Worm (Caenorhabditis elegans) whole organism, young adult: ENCODE data around the gene F19H6.6.

Source experiments
- B0336.3 ChIP-seq: fragments of 200-800 bp; sonication (Bioruptor generic); IDR thresholded peaks from 2 replicates; pipeline ENCODE4 v1.3.6; 2022; ENCODE audit warnings: missing genetic modification characterization, missing compliant biosample characterization
- C06A6.2 ChIP-seq: fragments of 200-800 bp; sonication (Bioruptor generic); conservative IDR thresholded peaks from 2 replicates; pipeline ENCODE4 v1.3.6; 2022; ENCODE audit warnings: missing genetic modification characterization, missing compliant biosample characterization
- F37B4.10 ChIP-seq: fragments of 200-800 bp; sonication (Bioruptor generic); IDR thresholded peaks from 2 replicates; pipeline ENCODE4 v1.3.6; 2022; ENCODE audit warnings: missing genetic modification characterization, missing compliant biosample characterization
- F49E8.2 ChIP-seq: sonication (generic microtip); optimal IDR thresholded peaks from 3 replicates; lab custom pipeline; 2017; ENCODE audit warnings: missing genetic modification characterization, mild to moderate bottlenecking, missing compliant biosample characterization, antibody characterized with exemption, moderate library complexity; ENCODE audit not compliant: insufficient read depth
- F57C9.4 ChIP-seq: sonication (generic microtip); optimal IDR thresholded peaks from 2 replicates; lab custom pipeline; 2017; ENCODE audit warnings: mild to moderate bottlenecking, missing genetic modification characterization, missing compliant biosample characterization
- K11D2.4 ChIP-seq: fragments of 200-800 bp; sonication (Bioruptor generic); IDR thresholded peaks from 2 replicates; pipeline ENCODE4 v1.3.6; 2022; ENCODE audit warnings: missing genetic modification reagents, missing genetic modification characterization, missing compliant biosample characterization
- Y53F4B.3 ChIP-seq: fragments of 200-800 bp; sonication (Bioruptor generic); IDR thresholded peaks from 2 replicates; pipeline ENCODE4 v1.3.6; 2022; ENCODE audit warnings: missing genetic modification reagents, missing genetic modification characterization, missing compliant biosample characterization
- Y79H2A.3 ChIP-seq: fragments of 200-800 bp; sonication (Bioruptor generic); conservative IDR thresholded peaks from 2 replicates; pipeline ENCODE4 v1.3.6; 2022; ENCODE audit warnings: missing genetic modification reagents, missing genetic modification characterization, missing compliant biosample characterization
- ZK185.1 ChIP-seq: sonication (generic microtip); optimal IDR thresholded peaks from 2 replicates; lab custom pipeline; 2016; ENCODE audit warnings: mild to moderate bottlenecking, missing genetic modification characterization, missing compliant biosample characterization; ENCODE audit not compliant: poor library complexity, severe bottlenecking
- akir-1 ChIP-seq: fragments of 200-800 bp; sonication (Bioruptor generic); optimal IDR thresholded peaks from 2 replicates; lab custom pipeline; 2018; ENCODE audit warnings: mild to moderate bottlenecking, missing genetic modification characterization, moderate library complexity, missing compliant biosample characterization
- aptf-2 ChIP-seq: fragments of 200-800 bp; sonication (Bioruptor generic); conservative IDR thresholded peaks from 2 replicates; pipeline ENCODE4 v1.3.6; 2022; ENCODE audit warnings: missing genetic modification reagents, missing genetic modification characterization, missing compliant biosample characterization
- attf-3 ChIP-seq: fragments of 200-800 bp; sonication (Bioruptor generic); conservative IDR thresholded peaks from 2 replicates; pipeline ENCODE4 v1.3.6; 2022; ENCODE audit warnings: missing genetic modification reagents, missing genetic modification characterization, missing compliant biosample characterization
- bed-2 ChIP-seq: fragments of 200-800 bp; sonication (Bioruptor generic); IDR thresholded peaks from 2 replicates; pipeline ENCODE4 v1.3.6; 2022; ENCODE audit warnings: missing genetic modification reagents, missing genetic modification characterization, missing compliant biosample characterization
- ccch-3 ChIP-seq: fragments of 200-800 bp; sonication (Bioruptor generic); optimal IDR thresholded peaks from 2 replicates; lab custom pipeline; 2018; ENCODE audit warnings: mild to moderate bottlenecking, missing genetic modification characterization, missing compliant biosample characterization
- ceh-100 ChIP-seq: fragments of 200-800 bp; sonication (Bioruptor generic); IDR thresholded peaks from 2 replicates; pipeline ENCODE4 v1.3.6; 2022; ENCODE audit warnings: missing genetic modification reagents, missing genetic modification characterization, missing compliant biosample characterization
- ceh-27 ChIP-seq: fragments of 200-800 bp; sonication (Bioruptor generic); optimal IDR thresholded peaks from 2 replicates; lab custom pipeline; 2018; ENCODE audit warnings: mild to moderate bottlenecking, missing genetic modification characterization, moderate library complexity, missing compliant biosample characterization
- ceh-58 ChIP-seq: fragments of 200-800 bp; sonication (Bioruptor generic); IDR thresholded peaks from 2 replicates; pipeline ENCODE4 v1.3.6; 2022; ENCODE audit warnings: missing genetic modification characterization, missing compliant biosample characterization
- chd-7 ChIP-seq: sonication (generic microtip); optimal IDR thresholded peaks from 2 replicates; lab custom pipeline; 2016; ENCODE audit warnings: mild to moderate bottlenecking, missing genetic modification characterization, moderate library complexity, missing compliant biosample characterization
- dox-1 ChIP-seq: fragments of 200-800 bp; sonication (Bioruptor generic); IDR thresholded peaks from 2 replicates; pipeline ENCODE4 v1.3.6; 2022; ENCODE audit warnings: missing genetic modification reagents, missing genetic modification characterization, missing compliant biosample characterization
- dpl-1 ChIP-seq: fragments of 150-350 bp; optimal IDR thresholded peaks from 2 replicates; lab custom pipeline; 2014; ENCODE audit warnings: missing biosample characterization, missing genetic modification reagents, missing genetic modification characterization
- egl-44 ChIP-seq: fragments of 200-800 bp; sonication (Bioruptor generic); IDR thresholded peaks from 2 replicates; pipeline ENCODE4 v1.3.6; 2022; ENCODE audit warnings: missing genetic modification reagents, missing genetic modification characterization, missing compliant biosample characterization
- ets-4 ChIP-seq: fragments of 200-800 bp; sonication (Bioruptor generic); optimal IDR thresholded peaks from 2 replicates; lab custom pipeline; 2018; ENCODE audit warnings: mild to moderate bottlenecking, missing genetic modification characterization, missing compliant biosample characterization
- him-1 ChIP-seq: sonication (generic microtip); optimal IDR thresholded peaks from 2 replicates; lab custom pipeline; 2016; ENCODE audit warnings: missing genotype, missing genetic modification reagents, missing genetic modification characterization, missing compliant biosample characterization
- hmg-1.2 ChIP-seq: fragments of 200-800 bp; sonication (Bioruptor generic); IDR thresholded peaks from 2 replicates; pipeline ENCODE4 v1.3.6; 2022; ENCODE audit warnings: missing genetic modification reagents, missing genetic modification characterization, missing compliant biosample characterization
- hrde-1 ChIP-seq: sonication (generic microtip); optimal IDR thresholded peaks from 2 replicates; lab custom pipeline; 2016; ENCODE audit warnings: missing genetic modification characterization, mild to moderate bottlenecking, missing compliant biosample characterization, moderate library complexity, missing genotype, missing genetic modification reagents, borderline replicate concordance
- lir-1 ChIP-seq: fragments of 200-800 bp; sonication (Bioruptor generic); conservative IDR thresholded peaks from 2 replicates; pipeline ENCODE4 v1.3.6; 2022; ENCODE audit warnings: missing genetic modification reagents, missing genetic modification characterization, missing compliant biosample characterization
- madf-6 ChIP-seq: fragments of 200-800 bp; sonication (Bioruptor generic); IDR thresholded peaks from 2 replicates; pipeline ENCODE4 v1.3.6; 2022; ENCODE audit warnings: missing genetic modification reagents, missing genetic modification characterization, missing compliant biosample characterization
- madf-8 ChIP-seq: fragments of 200-800 bp; sonication (Bioruptor generic); conservative IDR thresholded peaks from 2 replicates; pipeline ENCODE4 v1.3.6; 2022; ENCODE audit warnings: missing genetic modification reagents, missing genetic modification characterization, missing compliant biosample characterization
- mes-4 ChIP-seq: sonication (generic microtip); optimal IDR thresholded peaks from 2 replicates; lab custom pipeline; 2016; ENCODE audit warnings: missing genotype, missing genetic modification characterization, missing compliant biosample characterization
- nfya-1 ChIP-seq: sonication (generic microtip); optimal IDR thresholded peaks from 2 replicates; lab custom pipeline; 2017; ENCODE audit warnings: antibody characterized with exemption, missing compliant biosample characterization, missing genetic modification characterization, borderline replicate concordance; ENCODE audit not compliant: insufficient read depth
- nfyb-1 ChIP-seq: fragments of 200-800 bp; sonication (Bioruptor generic); IDR thresholded peaks from 2 replicates; pipeline ENCODE4 v1.3.6; 2022; ENCODE audit warnings: missing genetic modification reagents, missing genetic modification characterization, missing compliant biosample characterization
- sptf-2 ChIP-seq: fragments of 200-800 bp; sonication (Bioruptor generic); optimal IDR thresholded peaks from 2 replicates; lab custom pipeline; 2018; ENCODE audit warnings: mild to moderate bottlenecking, missing genetic modification characterization, missing compliant biosample characterization
- tbx-9 ChIP-seq: sonication (generic microtip); optimal IDR thresholded peaks from 2 replicates; lab custom pipeline; 2016; ENCODE audit warnings: borderline replicate concordance, missing genetic modification characterization, inconsistent platforms, missing compliant biosample characterization
- unc-62 ChIP-seq: fragments of 150-350 bp; optimal IDR thresholded peaks from 2 replicates; lab custom pipeline; 2014; ENCODE audit warnings: missing biosample characterization, missing genetic modification reagents, missing genetic modification characterization
- ztf-18 ChIP-seq: sonication (generic microtip); optimal IDR thresholded peaks from 2 replicates; lab custom pipeline; 2016; ENCODE audit warnings: missing genotype, mild to moderate bottlenecking, missing genetic modification characterization, missing compliant biosample characterization
- ztf-25 ChIP-seq: fragments of 200-800 bp; sonication (Bioruptor generic); IDR thresholded peaks from 2 replicates; pipeline ENCODE4 v1.3.6; 2022; ENCODE audit warnings: missing genetic modification reagents, missing genetic modification characterization, missing compliant biosample characterization
- ztf-28 ChIP-seq: fragments of 200-800 bp; sonication (Bioruptor generic); IDR thresholded peaks from 2 replicates; pipeline ENCODE4 v1.3.6; 2022; ENCODE audit warnings: missing genetic modification reagents, missing genetic modification characterization, missing compliant biosample characterization
- ztf-3 ChIP-seq: fragments of 200-800 bp; sonication (Bioruptor generic); optimal IDR thresholded peaks from 2 replicates; lab custom pipeline; 2018; ENCODE audit warnings: mild to moderate bottlenecking, missing genetic modification characterization, missing compliant biosample characterization

Gene F19H6.6

DNA sequence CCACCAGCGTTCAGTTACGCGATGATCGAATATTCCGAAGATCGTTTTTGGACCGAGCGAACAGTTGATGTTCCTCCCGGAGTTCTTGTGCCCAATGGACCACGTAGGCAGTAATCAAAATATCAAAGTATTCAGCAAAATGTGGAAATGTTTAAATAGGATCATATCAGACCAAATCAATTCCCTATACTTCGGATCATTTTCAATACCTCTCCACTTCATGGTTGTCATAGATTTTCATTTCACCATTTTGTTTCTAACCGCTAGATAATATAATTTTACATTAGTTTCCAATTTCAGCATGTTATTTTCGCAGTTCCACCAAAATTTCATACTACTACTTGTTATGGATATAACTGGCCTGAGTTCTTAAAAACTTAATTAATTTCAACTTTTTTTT is 43.1 kb upstream of the F19H6.6 start:
- TF ChIP-seq nfya-1 (tag; lab: Kevin White, UChicago): no peak
- TF ChIP-seq attf-3: no peak
- TF ChIP-seq ceh-100: no peak
- TF ChIP-seq ceh-58 (GFP tag; lab: Robert Waterston, UW): no peak
- no peak for TF ChIP-seq B0336.3
- TF ChIP-seq him-1 (tag; lab: Kevin White, UChicago): no peak
- no peak for TF ChIP-seq lir-1 (GFP tag; lab: Robert Waterston, UW)
- TF ChIP-seq C06A6.2 (GFP tag; lab: Robert Waterston, UW): no peak
- no peak for TF ChIP-seq ztf-25 (GFP tag; lab: Robert Waterston, UW)
- TF ChIP-seq ztf-3 (GFP tag; lab: Kevin White, UChicago): no peak
- no peak for TF ChIP-seq sptf-2
- TF ChIP-seq akir-1: no peak
- TF ChIP-seq Y53F4B.3 (GFP tag; lab: Robert Waterston, UW): no peak
- no peak for TF ChIP-seq ztf-28 (GFP tag; lab: Robert Waterston, UW)
- TF ChIP-seq dox-1: no peak
- no peak for TF ChIP-seq ZK185.1 (tag; lab: Kevin White, UChicago)

DNA sequence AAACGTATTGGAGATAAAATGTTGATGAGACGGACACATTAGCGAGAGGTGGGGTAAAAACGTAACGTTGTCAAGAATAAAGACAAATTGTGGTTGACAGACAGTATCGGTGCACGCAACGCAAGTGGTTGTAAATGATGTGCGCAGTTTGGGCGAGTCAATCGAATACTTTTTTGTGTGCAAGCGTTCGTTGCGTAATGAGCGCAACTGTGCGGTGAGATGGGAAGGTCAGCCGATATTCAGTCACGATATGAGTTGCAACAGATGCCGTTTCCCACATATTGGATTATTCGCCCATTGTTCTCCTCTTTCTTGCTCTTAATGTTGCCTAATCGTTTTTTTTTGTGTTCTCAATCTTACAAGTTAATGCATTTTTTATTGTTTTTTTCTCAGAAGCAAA is 39.9 kb upstream of the F19H6.6 start, which contains the start of gene ceh-40:
TSS of gene ceh-40 (minus strand) at position 41 of the 400 bp plus-strand sequence.
- TF ChIP-seq F49E8.2 (tag; lab: Kevin White, UChicago) (no peak), unc-62 (GFP tag; lab: Kevin White, UChicago) (peak; percentile 5)

DNA sequence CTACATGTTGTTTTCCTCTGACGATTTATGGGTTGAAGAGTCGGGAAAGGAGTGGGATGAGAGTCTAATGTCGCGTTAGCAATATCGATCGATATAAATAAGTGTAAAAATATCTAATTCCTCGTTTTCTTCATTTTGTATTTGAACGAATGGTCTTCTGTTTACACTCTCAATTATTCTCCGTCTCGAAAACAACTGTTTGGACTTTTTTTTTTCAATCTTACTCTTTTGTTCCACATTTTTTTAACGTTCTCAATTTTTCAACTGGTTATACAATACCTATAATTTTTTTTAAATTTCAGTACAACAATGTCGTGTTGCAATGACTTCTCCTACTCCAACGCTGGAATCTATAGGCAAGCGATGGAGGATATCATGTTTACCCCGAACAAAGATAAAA is 39.3 kb upstream of the F19H6.6 start, which contains the start of gene F17A2.13:
TSS of gene F17A2.13 (plus strand) at position 301 of the 400 bp plus-strand sequence.
- TF ChIP-seq mes-4 (tag; lab: Kevin White, UChicago) (no peak), madf-8 (GFP tag; lab: Robert Waterston, UW) (no peak), Y79H2A.3 (GFP tag; lab: Robert Waterston, UW) (no peak), bed-2 (no peak), hrde-1 (tag; lab: Kevin White, UChicago) (no peak), ceh-27 (GFP tag; lab: Kevin White, UChicago) (no peak), K11D2.4 (GFP tag; lab: Robert Waterston, UW) (no peak), aptf-2 (GFP tag; lab: Robert Waterston, UW) (no peak), tbx-9 (tag; lab: Kevin White, UChicago) (no peak), ccch-3 (no peak), ets-4 (GFP tag; lab: Kevin White, UChicago) (no peak), chd-7 (no peak)

DNA sequence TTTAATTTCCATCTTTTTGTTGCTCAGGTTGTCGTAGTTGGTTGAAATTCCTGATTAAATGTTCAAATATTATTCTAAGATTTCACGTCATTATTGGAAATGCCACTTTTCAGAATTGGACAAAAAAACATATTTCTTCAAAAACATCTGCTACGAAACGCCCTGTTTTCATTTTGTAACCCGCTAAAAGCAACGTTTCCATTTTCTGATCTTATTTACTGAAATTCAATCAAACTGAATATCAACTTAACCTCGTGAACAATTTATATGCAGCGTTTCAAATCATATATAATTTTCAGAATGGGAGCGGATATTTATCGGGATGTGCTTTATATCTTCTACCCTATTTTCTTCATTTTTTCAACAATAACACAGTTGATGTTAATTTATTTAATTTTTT is 37.2 kb upstream of the F19H6.6 start, which contains the start of gene srd-40:
TSS of gene srd-40 (plus strand) at position 301 of the 400 bp plus-strand sequence.
- no peak for TF ChIP-seq hmg-1.2 (GFP tag; lab: Robert Waterston, UW)
- no peak for TF ChIP-seq F37B4.10
- no peak for TF ChIP-seq madf-6 (GFP tag; lab: Robert Waterston, UW)
- TF ChIP-seq F57C9.4 (tag; lab: Kevin White, UChicago): no peak
- TF ChIP-seq ztf-18: no peak
- no peak for TF ChIP-seq akir-1
- TF ChIP-seq egl-44 (GFP tag; lab: Robert Waterston, UW): no peak
- TF ChIP-seq nfyb-1 (GFP tag; lab: Robert Waterston, UW): no peak
- TF ChIP-seq dpl-1 (GFP tag; lab: Kevin White, UChicago): no peak
- no peak for TF ChIP-seq Y79H2A.3 (GFP tag; lab: Robert Waterston, UW)
